Worm (Caenorhabditis elegans) whole organism, L1 larva: Measurements from ENCODE around the gene pro-1.

ENCODE experiments used
- C16A3.4 ChIP-seq: fragments of 150-350 bp; optimal IDR thresholded peaks from 2 replicates; lab custom pipeline; 2014; ENCODE audit warnings: missing biosample characterization, missing genetic modification characterization
- C34B4.2 ChIP-seq: sonication (generic microtip); optimal IDR thresholded peaks from 2 replicates; lab custom pipeline; 2017; ENCODE audit warnings: mild to moderate bottlenecking, missing genetic modification characterization, missing compliant biosample characterization
- F16B12.6 ChIP-seq: fragments of 150-350 bp; optimal IDR thresholded peaks from 2 replicates; lab custom pipeline; 2014; ENCODE audit warnings: missing biosample characterization, missing genetic modification characterization
- Y116A8C.19 ChIP-seq: sonication (generic microtip); optimal IDR thresholded peaks from 2 replicates; lab custom pipeline; 2016; ENCODE audit warnings: missing compliant biosample characterization, missing genetic modification characterization, borderline replicate concordance
- aha-1 ChIP-seq: fragments of 150-350 bp; optimal IDR thresholded peaks from 2 replicates; lab custom pipeline; 2014; ENCODE audit warnings: missing biosample characterization, missing genetic modification characterization
- ama-1 ChIP-seq: fragments of 150-350 bp; optimal IDR thresholded peaks from 2 replicates; lab custom pipeline; 2014
- blmp-1 ChIP-seq: fragments of 150-350 bp; optimal IDR thresholded peaks from 2 replicates; lab custom pipeline; 2014; ENCODE audit warnings: missing biosample characterization, missing genetic modification characterization
- ceh-63 ChIP-seq: fragments of 200-800 bp; sonication (Bioruptor generic); optimal IDR thresholded peaks from 2 replicates; lab custom pipeline; 2018; ENCODE audit warnings: mild to moderate bottlenecking, missing genetic modification characterization, missing compliant biosample characterization
- ceh-8 ChIP-seq: fragments of 200-800 bp; sonication (Bioruptor generic); optimal IDR thresholded peaks from 2 replicates; lab custom pipeline; 2018; ENCODE audit warnings: mild to moderate bottlenecking, missing genetic modification characterization, moderate library complexity, missing compliant biosample characterization
- ceh-90 ChIP-seq: sonication (generic microtip); optimal IDR thresholded peaks from 2 replicates; lab custom pipeline; 2016; ENCODE audit warnings: missing genetic modification characterization, missing compliant biosample characterization
- ces-1 ChIP-seq: fragments of 150-350 bp; optimal IDR thresholded peaks from 2 replicates; lab custom pipeline; 2014; ENCODE audit warnings: missing biosample characterization, missing genetic modification reagents, missing genetic modification characterization
- dpl-1 ChIP-seq, 3 experiments: fragments of 150-350 bp in 2 of 3; sonication (generic microtip) in 1 of 3; optimal IDR thresholded peaks; 2 replicates each; lab custom pipeline; 2014 to 2017; ENCODE audit warnings: missing biosample characterization in 3 of 3, missing genetic modification characterization in 3 of 3, missing genetic modification reagents in 3 of 3
- efl-1 ChIP-seq, 4 experiments: fragments of 150-350 bp; optimal IDR thresholded peaks in 3 of 4; peaks in 1 of 4; 1 replicate in 1 of 4; 2 replicates in 3 of 4; lab custom pipeline; 2014; ENCODE audit warnings: missing biosample characterization in 2 of 4, missing genetic modification characterization in 2 of 4, missing genetic modification reagents in 2 of 4
- efl-3 ChIP-seq: fragments of 200-800 bp; sonication (Bioruptor generic); optimal IDR thresholded peaks from 2 replicates; lab custom pipeline; 2018; ENCODE audit warnings: mild to moderate bottlenecking, missing genetic modification characterization, missing compliant biosample characterization
- egl-13 ChIP-seq: sonication (generic microtip); optimal IDR thresholded peaks from 2 replicates; lab custom pipeline; 2016; ENCODE audit warnings: missing genotype, missing genetic modification reagents, missing genetic modification characterization, missing compliant biosample characterization
- elt-2 ChIP-seq: sonication (generic microtip); optimal IDR thresholded peaks from 2 replicates; lab custom pipeline; 2016; ENCODE audit warnings: missing genetic modification characterization, mild to moderate bottlenecking, inconsistent platforms, missing compliant biosample characterization, missing genetic modification reagents
- elt-3 ChIP-seq, 6 experiments: fragments of 150-350 bp in 1 of 6; sonication (generic microtip); optimal IDR thresholded peaks; 2 replicates each; lab custom pipeline; 2017 to 2018; ENCODE audit warnings: missing biosample characterization in 6 of 6, missing genetic modification characterization in 6 of 6, inconsistent platforms in 1 of 6
- fkh-8 ChIP-seq: sonication (generic microtip); optimal IDR thresholded peaks from 2 replicates; lab custom pipeline; 2016; ENCODE audit warnings: mild to moderate bottlenecking, missing genetic modification characterization, missing compliant biosample characterization
- fos-1 ChIP-seq: fragments of 150-350 bp; optimal IDR thresholded peaks from 2 replicates; lab custom pipeline; 2014; ENCODE audit warnings: missing biosample characterization, missing genetic modification characterization
- hlh-17 ChIP-seq: fragments of 200-800 bp; sonication (Bioruptor generic); optimal IDR thresholded peaks from 2 replicates; lab custom pipeline; 2018; ENCODE audit warnings: missing genetic modification characterization, mild to moderate bottlenecking, missing compliant biosample characterization, moderate library complexity, borderline replicate concordance
- hpl-2 ChIP-seq: fragments of 150-350 bp; optimal IDR thresholded peaks from 2 replicates; lab custom pipeline; 2014; ENCODE audit warnings: missing biosample characterization, missing genetic modification reagents, missing genetic modification characterization
- jun-1 ChIP-seq: fragments of 150-350 bp; optimal IDR thresholded peaks from 2 replicates; lab custom pipeline; 2014; ENCODE audit warnings: missing biosample characterization, missing genetic modification reagents, missing genetic modification characterization
- lin-35 ChIP-seq, 2 experiments: fragments of 150-350 bp; optimal IDR thresholded peaks; 2 replicates each; lab custom pipeline; 2014; ENCODE audit warnings: missing biosample characterization in 2 of 2, missing genetic modification characterization in 2 of 2, missing genetic modification reagents in 2 of 2
- lin-39 ChIP-seq: fragments of 150-350 bp; optimal IDR thresholded peaks from 2 replicates; lab custom pipeline; 2014; ENCODE audit warnings: missing biosample characterization, missing genetic modification reagents, missing genetic modification characterization
- lir-3 ChIP-seq: sonication (generic microtip); optimal IDR thresholded peaks from 2 replicates; lab custom pipeline; 2016; ENCODE audit warnings: mild to moderate bottlenecking, missing genetic modification characterization, moderate library complexity, missing compliant biosample characterization; ENCODE audit not compliant: poor library complexity
- mab-9 ChIP-seq: fragments of 200-800 bp; sonication (Bioruptor generic); IDR thresholded peaks from 2 replicates; pipeline ENCODE4 v1.3.6; 2022; ENCODE audit warnings: missing genetic modification reagents, missing genetic modification characterization, missing compliant biosample characterization
- mef-2 ChIP-seq: fragments of 150-350 bp; optimal IDR thresholded peaks from 2 replicates; lab custom pipeline; 2014; ENCODE audit warnings: missing biosample characterization, missing genetic modification characterization
- nhr-11 ChIP-seq: fragments of 150-350 bp; optimal IDR thresholded peaks from 2 replicates; lab custom pipeline; 2014; ENCODE audit warnings: missing biosample characterization, missing genetic modification characterization
- nhr-12 ChIP-seq: sonication (generic microtip); optimal IDR thresholded peaks from 2 replicates; lab custom pipeline; 2017; ENCODE audit warnings: missing biosample characterization, missing genetic modification characterization
- nhr-237 ChIP-seq: fragments of 150-350 bp; optimal IDR thresholded peaks from 2 replicates; lab custom pipeline; 2014; ENCODE audit warnings: missing biosample characterization, missing genetic modification characterization
- nhr-28 ChIP-seq: fragments of 150-350 bp; optimal IDR thresholded peaks from 2 replicates; lab custom pipeline; 2014; ENCODE audit warnings: missing biosample characterization, missing genetic modification characterization
- nhr-71 ChIP-seq: sonication (generic microtip); optimal IDR thresholded peaks from 2 replicates; lab custom pipeline; 2016; ENCODE audit warnings: mild to moderate bottlenecking, missing genetic modification characterization, moderate library complexity, missing compliant biosample characterization
- nhr-76 ChIP-seq: sonication (generic microtip); optimal IDR thresholded peaks from 2 replicates; lab custom pipeline; 2017; ENCODE audit warnings: missing biosample characterization, missing genetic modification characterization
- nhr-77 ChIP-seq: fragments of 150-350 bp; optimal IDR thresholded peaks from 2 replicates; lab custom pipeline; 2014; ENCODE audit warnings: missing biosample characterization, missing genetic modification characterization
- nhr-85 ChIP-seq: sonication (generic microtip); peaks from one replicate; lab custom pipeline; 2016; ENCODE audit warnings: missing genetic modification characterization, inconsistent platforms, missing compliant biosample characterization
- pag-3 ChIP-seq: sonication (generic microtip); optimal IDR thresholded peaks from 2 replicates; lab custom pipeline; 2017; ENCODE audit warnings: missing genetic modification characterization, mild to moderate bottlenecking, missing compliant biosample characterization, antibody characterized with exemption, borderline replicate concordance; ENCODE audit not compliant: insufficient read depth
- pax-3 ChIP-seq: fragments of 200-800 bp; sonication (Bioruptor generic); optimal IDR thresholded peaks from 2 replicates; lab custom pipeline; 2018; ENCODE audit warnings: mild to moderate bottlenecking, missing genetic modification characterization, moderate library complexity, missing compliant biosample characterization
- rnt-1 ChIP-seq: sonication (generic microtip); optimal IDR thresholded peaks from 2 replicates; lab custom pipeline; 2016; ENCODE audit warnings: mild to moderate bottlenecking, missing genetic modification characterization, moderate library complexity, missing compliant biosample characterization
- skn-1 ChIP-seq: fragments of 150-350 bp; optimal IDR thresholded peaks from 2 replicates; lab custom pipeline; 2014; ENCODE audit warnings: missing biosample characterization, missing genetic modification characterization
- snpc-4 ChIP-seq: fragments of 150-350 bp; optimal IDR thresholded peaks from 2 replicates; lab custom pipeline; 2014; ENCODE audit warnings: missing biosample characterization, missing genetic modification characterization
- snu-23 ChIP-seq: sonication (generic microtip); optimal IDR thresholded peaks from 2 replicates; lab custom pipeline; 2016; ENCODE audit warnings: missing genetic modification characterization, missing compliant biosample characterization
- swsn-7 ChIP-seq: sonication (generic microtip); optimal IDR thresholded peaks from 2 replicates; lab custom pipeline; 2016; ENCODE audit warnings: missing genetic modification characterization, missing compliant biosample characterization
- tbx-2 ChIP-seq: sonication (generic microtip); optimal IDR thresholded peaks from 2 replicates; lab custom pipeline; 2016; ENCODE audit warnings: missing genetic modification characterization, missing compliant biosample characterization
- tlp-1 ChIP-seq: fragments of 150-350 bp; optimal IDR thresholded peaks from 2 replicates; lab custom pipeline; 2014; ENCODE audit warnings: missing biosample characterization, missing genetic modification characterization
- unc-86 ChIP-seq: sonication (generic microtip); optimal IDR thresholded peaks from 2 replicates; lab custom pipeline; 2016; ENCODE audit warnings: missing genetic modification characterization, missing compliant biosample characterization
- unc-98 ChIP-seq: fragments of 200-800 bp; sonication (Bioruptor generic); IDR thresholded peaks from 2 replicates; pipeline ENCODE4 v1.3.6; 2022; ENCODE audit warnings: missing genetic modification characterization, missing compliant biosample characterization
- vab-15 ChIP-seq: sonication (generic microtip); optimal IDR thresholded peaks from 2 replicates; lab custom pipeline; 2017; ENCODE audit warnings: missing genotype, mild to moderate bottlenecking, missing genetic modification characterization, missing compliant biosample characterization
- xbp-1 ChIP-seq: sonication (generic microtip); optimal IDR thresholded peaks from 2 replicates; lab custom pipeline; 2016; ENCODE audit warnings: missing genetic modification characterization, missing compliant biosample characterization
- zip-4 ChIP-seq: fragments of 200-800 bp; sonication (Bioruptor generic); optimal IDR thresholded peaks from 2 replicates; lab custom pipeline; 2018; ENCODE audit warnings: mild to moderate bottlenecking, missing genetic modification characterization, moderate library complexity, missing compliant biosample characterization

pro-1 gene

DNA sequence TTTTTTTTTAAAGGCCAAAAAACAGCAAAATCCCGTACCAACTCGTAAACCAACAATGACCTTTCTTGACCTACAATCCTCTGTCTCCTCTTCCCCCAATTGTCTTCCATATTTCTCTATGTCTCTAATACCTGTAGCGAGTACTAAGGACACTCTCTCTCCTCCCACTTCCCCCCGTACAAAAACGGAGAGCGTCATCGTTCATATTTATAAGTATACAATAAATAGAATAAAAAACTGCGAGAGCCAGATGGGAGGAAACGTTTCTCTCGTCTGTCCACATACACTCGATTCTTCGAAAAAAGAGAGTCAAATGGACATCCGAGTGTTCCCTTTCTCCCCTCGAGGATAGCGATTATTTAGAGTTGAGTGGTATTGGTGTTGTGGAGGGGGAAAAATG lies 37.1 kb downstream of the pro-1 start (continued):
- TF ChIP-seq hlh-17 = no peak
- TF ChIP-seq nhr-237 (tag; lab: Kevin White, UChicago) = no peak
- TF ChIP-seq mef-2 (tag; lab: Kevin White, UChicago) = no peak
- no peak for TF ChIP-seq C34B4.2 (tag; lab: Kevin White, UChicago)
- peak; percentile 62 for TF ChIP-seq blmp-1 (tag; lab: Kevin White, UChicago)
- no peak for TF ChIP-seq ceh-90 (tag; lab: Kevin White, UChicago)
- TF ChIP-seq swsn-7 (tag; lab: Kevin White, UChicago) = no peak

ce11 chrII:10502491-10503063 lies 39.2 kb downstream of the pro-1 start, which contains the start of gene myrf-1:
Gene myrf-1 (minus strand): TSS chrII:10502541.
- TF ChIP-seq dpl-1 (GFP tag; optimal IDR thresholded peaks at IDR 0.05; lab: Kevin White, UChicago) = peak in 2 of 3 experiments; percentile 37 to 55
- TF ChIP-seq lin-39 (tag; lab: Kevin White, UChicago) = no peak
- TF ChIP-seq zip-4 = peak; percentile 36
- TF ChIP-seq nhr-85 (tag; lab: Kevin White, UChicago) = peak; percentile 99
- TF ChIP-seq pax-3 (tag; lab: Kevin White, UChicago) = peak; percentile 37
- TF ChIP-seq aha-1 (tag; lab: Kevin White, UChicago) = peak; percentile 21
- TF ChIP-seq C16A3.4 (tag; lab: Kevin White, UChicago) = peak; percentile 65
- no peak for TF ChIP-seq Y116A8C.19 (tag; lab: Kevin White, UChicago)
- peak; percentile 58 for TF ChIP-seq lir-3
- peak; percentile 88 for TF ChIP-seq snu-23 (GFP tag; lab: Kevin White, UChicago)
- TF ChIP-seq ceh-8 (GFP tag; lab: Kevin White, UChicago) = peak; percentile 85
- TF ChIP-seq jun-1 (tag; lab: Kevin White, UChicago) = peak; percentile 92
- peak; percentile 75 for TF ChIP-seq nhr-77 (tag; lab: Kevin White, UChicago)
- TF ChIP-seq unc-98 (GFP tag; lab: Robert Waterston, UW) = no peak
- no peak for TF ChIP-seq vab-15 (tag; lab: Kevin White, UChicago)
- peak; percentile 90 for TF ChIP-seq fkh-8 (tag; lab: Kevin White, UChicago)
- peak; percentile 22 for TF ChIP-seq efl-3 (GFP tag; lab: Kevin White, UChicago)
- peak in 1 of 6 experiments; percentile 9 for TF ChIP-seq elt-3 (tag; optimal IDR thresholded peaks at IDR 0.05; lab: Kevin White, UChicago)
- TF ChIP-seq hlh-17 = no peak
- no peak for TF ChIP-seq ceh-63 (GFP tag; lab: Kevin White, UChicago)
- TF ChIP-seq skn-1 (tag; lab: Kevin White, UChicago) = peak; percentile 77
- TF ChIP-seq elt-2 (tag; lab: Kevin White, UChicago) = peak; percentile 66
- peak; percentile 73 for TF ChIP-seq unc-86 (tag; lab: Kevin White, UChicago)
- TF ChIP-seq xbp-1 (tag; lab: Kevin White, UChicago) = peak; percentile 70
- TF ChIP-seq hpl-2 (GFP tag; lab: Kevin White, UChicago) = no peak
- TF ChIP-seq efl-1 (optimal IDR thresholded peaks at IDR 0.05; lab: Kevin White, UChicago) = peak; percentile 72 to 79
- peak; percentile 55 to 91 for TF ChIP-seq efl-1 (GFP tag; optimal IDR thresholded peaks at IDR 0.05 in 1 of 2; lab: Kevin White, UChicago)
- peak; percentile 53 to 59 for TF ChIP-seq lin-35 (GFP tag; optimal IDR thresholded peaks at IDR 0.05; lab: Kevin White, UChicago)
- TF ChIP-seq egl-13 = peak; percentile 84
- TF ChIP-seq swsn-7 (tag; lab: Kevin White, UChicago) = peak; percentile 89
- TF ChIP-seq fos-1 = peak; percentile 30
- TF ChIP-seq nhr-12 (tag; lab: Kevin White, UChicago) = no peak
- TF ChIP-seq mab-9 (GFP tag; lab: Robert Waterston, UW) = peak; percentile 53; the same call in 1 of the 2 replicates
- peak; percentile 72 for TF ChIP-seq pag-3
- TF ChIP-seq rnt-1 = peak; percentile 82
- TF ChIP-seq nhr-76 = no peak
- TF ChIP-seq nhr-28 (tag; lab: Kevin White, UChicago) = no peak
- TF ChIP-seq ama-1 (lab: Kevin White, UChicago) = no peak
- TF ChIP-seq nhr-237 (tag; lab: Kevin White, UChicago) = peak; percentile 51
- TF ChIP-seq nhr-71 = peak; percentile 91
- peak; percentile 13 for TF ChIP-seq F16B12.6 (tag; lab: Kevin White, UChicago)
- TF ChIP-seq tbx-2 = peak; percentile 85
- peak; percentile 84 for TF ChIP-seq nhr-11 (tag; lab: Kevin White, UChicago)
- peak; percentile 48 for TF ChIP-seq snpc-4 (tag; lab: Kevin White, UChicago)
- TF ChIP-seq tlp-1 (tag; lab: Kevin White, UChicago) = no peak
- TF ChIP-seq ces-1 = no peak
